Fruit fly (Drosophila melanogaster): ENCODE measurements around the gene Elp1.

Elp1 gene

dm6 chr3R:11655873-11656374, 5.2 kb downstream of the Elp1 start, which contains the start of gene CG42327 (continued):
- TF ChIP-seq emc (GFP tag; optimal IDR thresholded peaks at IDR 0.05) (no peak), mld (GFP tag; IDR thresholded peaks at IDR 0.05; ENCODE audit: partially characterized antibody) (no peak), sisA (GFP tag; IDR thresholded peaks at IDR 0.05) (peak; percentile 94), CG3281 (GFP tag; optimal IDR thresholded peaks at IDR 0.05) (peak; percentile 88), CG33213 (GFP tag; optimal IDR thresholded peaks at IDR 0.05) (peak; percentile 53), CrebB (tag; optimal IDR thresholded peaks at IDR 0.05) (peak; percentile 84), CG18011 (GFP tag; optimal IDR thresholded peaks at IDR 0.05) (peak; percentile 76), CG12219 (GFP tag; optimal IDR thresholded peaks at IDR 0.05) (peak; percentile 90), CG17361 (GFP tag; IDR thresholded peaks at IDR 0.05) (peak; percentile 93), scrt (GFP tag; optimal IDR thresholded peaks at IDR 0.05) (peak; percentile 86), ems (GFP tag; optimal IDR thresholded peaks at IDR 0.05) (peak; percentile 85), CG9876 (GFP tag; optimal IDR thresholded peaks at IDR 0.05) (peak; percentile 45), Optix (GFP tag; IDR thresholded peaks at IDR 0.05) (peak; percentile 96), fu2 (GFP tag; optimal IDR thresholded peaks at IDR 0.05) (peak; percentile 65), Mad (GFP tag; optimal IDR thresholded peaks at IDR 0.05) (peak; percentile 89), D19A (tag; optimal IDR thresholded peaks at IDR 0.05) (peak; percentile 93), ewg (GFP tag; optimal IDR thresholded peaks at IDR 0.05) (peak; percentile 98), CG14860 (GFP tag; IDR thresholded peaks at IDR 0.05; ENCODE audit: partially characterized antibody) (no peak), mirr (GFP tag; optimal IDR thresholded peaks at IDR 0.05) (peak; percentile 80), CG43689 (GFP tag; IDR thresholded peaks at IDR 0.05) (peak; percentile 80), dmrt11E (tag; optimal IDR thresholded peaks at IDR 0.05) (peak; percentile 92), CG8944 (GFP tag; optimal IDR thresholded peaks at IDR 0.05) (peak; percentile 81), ham (GFP tag; IDR thresholded peaks at IDR 0.05) (0 out of 2 replicates have a peak, but pooled peaks have one; percentile 54), CG3163 (GFP tag; optimal IDR thresholded peaks at IDR 0.05) (peak; percentile 89), ato (GFP tag; IDR thresholded peaks at IDR 0.05; ENCODE audit: partially characterized antibody) (0 out of 2 replicates have a peak, but pooled peaks have one; percentile 26), al (GFP tag; IDR thresholded peaks at IDR 0.05) (peak; percentile 87), sna (GFP tag; IDR thresholded peaks at IDR 0.05; ENCODE audit: partially characterized antibody) (peak; percentile 64), CG4820 (GFP tag; optimal IDR thresholded peaks at IDR 0.05) (peak; percentile 92), abd-A (tag; optimal IDR thresholded peaks at IDR 0.05) (peak; percentile 58), HLHmδ (GFP tag; optimal IDR thresholded peaks at IDR 0.05) (no peak), sr (GFP tag; IDR thresholded peaks at IDR 0.05) (peak; percentile 84; the same call in 2 of the 3 replicates), CG7987 (GFP tag; optimal IDR thresholded peaks at IDR 0.05) (peak; percentile 76), Mes4 (GFP tag; optimal IDR thresholded peaks at IDR 0.05) (peak; percentile 81), MTF-1 (GFP tag; optimal IDR thresholded peaks at IDR 0.05; ENCODE audit: borderline replicate concordance) (peak; percentile 86), vfl (GFP tag; optimal IDR thresholded peaks at IDR 0.05) (peak; percentile 73), Asciz (GFP tag; optimal IDR thresholded peaks at IDR 0.05) (peak; percentile 96), gcm2 (GFP tag; optimal IDR thresholded peaks at IDR 0.05) (peak; percentile 85), pnt (GFP tag; optimal IDR thresholded peaks at IDR 0.05) (peak; percentile 77), CG2678 (tag; optimal IDR thresholded peaks at IDR 0.05) (peak; percentile 91), Fer3 (tag; optimal IDR thresholded peaks at IDR 0.05) (peak; percentile 87), Elba2 (GFP tag; optimal IDR thresholded peaks at IDR 0.05) (peak; percentile 51), CG9727 (GFP tag; optimal IDR thresholded peaks at IDR 0.05) (peak; percentile 95), CG1529 (GFP tag; optimal IDR thresholded peaks at IDR 0.05) (peak; percentile 92), run (tag; optimal IDR thresholded peaks at IDR 0.05) (peak; percentile 92), trh (GFP tag; optimal IDR thresholded peaks at IDR 0.05) (peak; percentile 79), Ada2b (GFP tag; IDR thresholded peaks at IDR 0.05) (peak; percentile 95), CG4404 (GFP tag; IDR thresholded peaks at IDR 0.05) (peak; percentile 88), fd3F (GFP tag; optimal IDR thresholded peaks at IDR 0.05) (peak; percentile 70), Med (GFP tag) (peak; percentile 96), slbo (GFP tag; IDR thresholded peaks at IDR 0.05) (peak; percentile 90)
